Worm (Caenorhabditis elegans) whole organism, young adult: ENCODE data around the gene stg-1.

Experiments
- ama-1 ChIP-seq, 3 experiments: fragments of 150-350 bp in 1 of 3; sonication (generic microtip) in 2 of 3; optimal IDR thresholded peaks; 2 replicates each; lab custom pipeline; 2014 to 2018; ENCODE audit warnings: missing biosample characterization in 2 of 3, missing genetic modification characterization in 2 of 3, missing genetic modification reagents in 2 of 3
- attf-5 ChIP-seq: fragments of 200-800 bp; sonication (Bioruptor generic); optimal IDR thresholded peaks from 2 replicates; lab custom pipeline; 2018; ENCODE audit warnings: mild to moderate bottlenecking, missing genetic modification characterization, missing compliant biosample characterization
- dpl-1 ChIP-seq: fragments of 150-350 bp; optimal IDR thresholded peaks from 2 replicates; lab custom pipeline; 2014; ENCODE audit warnings: missing biosample characterization, missing genetic modification reagents, missing genetic modification characterization
- him-1 ChIP-seq: sonication (generic microtip); optimal IDR thresholded peaks from 2 replicates; lab custom pipeline; 2016; ENCODE audit warnings: missing genotype, missing genetic modification reagents, missing genetic modification characterization, missing compliant biosample characterization
- lag-1 ChIP-seq: fragments of 200-800 bp; sonication (Bioruptor generic); IDR thresholded peaks from 2 replicates; pipeline ENCODE4 v1.3.6; 2022; ENCODE audit warnings: missing genetic modification reagents, missing genetic modification characterization, missing compliant biosample characterization
- lin-54 ChIP-seq: fragments of 200-800 bp; sonication (Bioruptor generic); optimal IDR thresholded peaks from 2 replicates; lab custom pipeline; 2018; ENCODE audit warnings: mild to moderate bottlenecking, missing genetic modification characterization, missing compliant biosample characterization
- nhr-80 ChIP-seq: sonication (generic microtip); optimal IDR thresholded peaks from 2 replicates; lab custom pipeline; 2016; ENCODE audit warnings: missing genetic modification characterization, missing compliant biosample characterization
- pbrm-1 ChIP-seq: fragments of 200-800 bp; sonication (Bioruptor generic); IDR thresholded peaks from 2 replicates; pipeline ENCODE4 v1.3.6; 2022; ENCODE audit warnings: missing genetic modification reagents, missing genetic modification characterization, missing compliant biosample characterization
- pha-4 ChIP-seq: fragments of 150-350 bp; sonication (generic microtip); optimal IDR thresholded peaks from 2 replicates; lab custom pipeline; 2014; ENCODE audit warnings: missing biosample characterization, missing genetic modification reagents, missing genetic modification characterization
- ztf-25 ChIP-seq: fragments of 200-800 bp; sonication (Bioruptor generic); IDR thresholded peaks from 2 replicates; pipeline ENCODE4 v1.3.6; 2022; ENCODE audit warnings: missing genetic modification reagents, missing genetic modification characterization, missing compliant biosample characterization

DNA sequence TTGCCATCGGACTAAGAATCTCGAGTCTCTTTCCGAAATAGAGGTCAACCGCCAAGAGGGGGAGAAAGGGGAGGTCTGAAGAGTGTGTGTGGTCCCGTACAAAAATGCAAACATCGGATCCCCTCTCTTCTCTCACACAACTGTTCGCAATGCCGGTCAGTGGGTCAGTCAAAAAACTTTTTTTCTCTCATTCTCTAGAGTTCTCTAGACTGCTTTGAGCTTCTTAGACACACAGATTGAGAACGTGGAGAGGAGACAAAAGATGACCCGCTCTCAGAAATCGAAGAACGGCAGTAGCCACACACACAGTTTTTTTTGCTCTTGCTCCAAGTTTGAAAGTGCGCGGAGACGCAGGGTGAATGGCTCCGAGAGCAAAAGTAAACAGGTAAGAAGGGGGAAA lies 15.3 kb upstream of the stg-1 start:
- no peak for TF ChIP-seq ztf-25 (GFP tag; lab: Robert Waterston, UW)
- no peak for TF ChIP-seq pbrm-1
- no peak for TF ChIP-seq lag-1 (GFP tag; lab: Robert Waterston, UW)
- TF ChIP-seq lin-54 (GFP tag; lab: Kevin White, UChicago) = no peak
- no peak for TF ChIP-seq pha-4 (tag; lab: Kevin White, UChicago)
- no peak for TF ChIP-seq dpl-1
- no peak for TF ChIP-seq ama-1 (optimal IDR thresholded peaks at IDR 0.05; lab: Kevin White, UChicago)
- TF ChIP-seq ama-1 (GFP tag; optimal IDR thresholded peaks at IDR 0.05; lab: Kevin White, UChicago) = no peak
- no peak for TF ChIP-seq attf-5
- no peak for TF ChIP-seq nhr-80 (tag; lab: Kevin White, UChicago)
- TF ChIP-seq him-1 (tag; lab: Kevin White, UChicago) = no peak
